Worm (Caenorhabditis elegans) whole organism, young adult: ENCODE results near the gene ech-6.
A peak's percentile ranks its signal among the peaks of the same experiment; 100 is the strongest.

Experiments used
- F23B12.7 ChIP-seq: sonication (generic microtip); optimal IDR thresholded peaks from 2 replicates; lab custom pipeline; 2017; ENCODE audit warnings: missing genetic modification characterization, mild to moderate bottlenecking, missing compliant biosample characterization, antibody characterized with exemption, moderate library complexity; ENCODE audit not compliant: insufficient read depth
- F39B2.1 ChIP-seq: fragments of 200-800 bp; sonication (Bioruptor generic); IDR thresholded peaks from 2 replicates; pipeline ENCODE4 v1.3.6; 2022; ENCODE audit warnings: missing genetic modification reagents, missing genetic modification characterization, missing compliant biosample characterization
- F57C9.4 ChIP-seq: sonication (generic microtip); optimal IDR thresholded peaks from 2 replicates; lab custom pipeline; 2017; ENCODE audit warnings: mild to moderate bottlenecking, missing genetic modification characterization, missing compliant biosample characterization
- T07F8.4 ChIP-seq: sonication (generic microtip); optimal IDR thresholded peaks from 2 replicates; lab custom pipeline; 2016; ENCODE audit warnings: mild to moderate bottlenecking, missing genetic modification characterization, moderate library complexity, missing compliant biosample characterization
- Y53F4B.3 ChIP-seq: fragments of 200-800 bp; sonication (Bioruptor generic); IDR thresholded peaks from 2 replicates; pipeline ENCODE4 v1.3.6; 2022; ENCODE audit warnings: missing genetic modification reagents, missing genetic modification characterization, missing compliant biosample characterization
- Y79H2A.3 ChIP-seq: fragments of 200-800 bp; sonication (Bioruptor generic); conservative IDR thresholded peaks from 2 replicates; pipeline ENCODE4 v1.3.6; 2022; ENCODE audit warnings: missing genetic modification reagents, missing genetic modification characterization, missing compliant biosample characterization
- ZK185.1 ChIP-seq: sonication (generic microtip); optimal IDR thresholded peaks from 2 replicates; lab custom pipeline; 2016; ENCODE audit warnings: mild to moderate bottlenecking, missing genetic modification characterization, missing compliant biosample characterization; ENCODE audit not compliant: poor library complexity, severe bottlenecking
- ama-1 ChIP-seq, 3 experiments: fragments of 150-350 bp in 1 of 3; sonication (generic microtip) in 2 of 3; optimal IDR thresholded peaks; 2 replicates each; lab custom pipeline; 2014 to 2018; ENCODE audit warnings: missing biosample characterization in 2 of 3, missing genetic modification characterization in 2 of 3, missing genetic modification reagents in 2 of 3
- aptf-2 ChIP-seq: fragments of 200-800 bp; sonication (Bioruptor generic); conservative IDR thresholded peaks from 2 replicates; pipeline ENCODE4 v1.3.6; 2022; ENCODE audit warnings: missing genetic modification reagents, missing genetic modification characterization, missing compliant biosample characterization
- aptf-3 ChIP-seq: fragments of 200-800 bp; sonication (Bioruptor generic); IDR thresholded peaks from 2 replicates; pipeline ENCODE4 v1.3.6; 2022; ENCODE audit warnings: missing genetic modification characterization, missing compliant biosample characterization
- cebp-1 ChIP-seq, 2 experiments: fragments of 200-800 bp in 1 of 2; sonication (Bioruptor generic) in 1 of 2; sonication (generic microtip) in 1 of 2; IDR thresholded peaks in 1 of 2; optimal IDR thresholded peaks in 1 of 2; 2 replicates each; pipeline versions ENCODE4 v1.3.6 to Lab custom; 2017 to 2022; ENCODE audit warnings: missing compliant biosample characterization in 2 of 2, missing genetic modification characterization in 2 of 2, mild to moderate bottlenecking in 1 of 2, missing genetic modification reagents in 1 of 2, moderate library complexity in 1 of 2
- chd-7 ChIP-seq: sonication (generic microtip); optimal IDR thresholded peaks from 2 replicates; lab custom pipeline; 2016; ENCODE audit warnings: mild to moderate bottlenecking, missing genetic modification characterization, moderate library complexity, missing compliant biosample characterization
- dox-1 ChIP-seq: fragments of 200-800 bp; sonication (Bioruptor generic); IDR thresholded peaks from 2 replicates; pipeline ENCODE4 v1.3.6; 2022; ENCODE audit warnings: missing genetic modification reagents, missing genetic modification characterization, missing compliant biosample characterization
- gei-17 ChIP-seq: fragments of 200-800 bp; sonication (Bioruptor generic); optimal IDR thresholded peaks from 2 replicates; lab custom pipeline; 2018; ENCODE audit warnings: mild to moderate bottlenecking, missing genetic modification characterization, missing compliant biosample characterization
- him-1 ChIP-seq: sonication (generic microtip); optimal IDR thresholded peaks from 2 replicates; lab custom pipeline; 2016; ENCODE audit warnings: missing genotype, missing genetic modification reagents, missing genetic modification characterization, missing compliant biosample characterization
- hlh-12 ChIP-seq: sonication (generic microtip); optimal IDR thresholded peaks from 2 replicates; lab custom pipeline; 2016; ENCODE audit warnings: missing genetic modification characterization, missing compliant biosample characterization
- hmg-20 ChIP-seq: fragments of 200-800 bp; sonication (Bioruptor generic); IDR thresholded peaks from 2 replicates; pipeline ENCODE4 v1.3.6; 2022; ENCODE audit warnings: missing genetic modification reagents, missing genetic modification characterization, missing compliant biosample characterization
- lin-35 ChIP-seq, 3 experiments: fragments of 150-350 bp in 2 of 3; sonication (generic microtip) in 1 of 3; optimal IDR thresholded peaks; 2 replicates each; lab custom pipeline; 2014 to 2018; ENCODE audit warnings: missing biosample characterization in 3 of 3, missing genetic modification characterization in 3 of 3, missing genetic modification reagents in 3 of 3
- lin-40 ChIP-seq: sonication (generic microtip); optimal IDR thresholded peaks from 2 replicates; lab custom pipeline; 2016; ENCODE audit warnings: missing genetic modification characterization, mild to moderate bottlenecking, missing compliant biosample characterization, missing genotype, missing genetic modification reagents
- lin-54 ChIP-seq: fragments of 200-800 bp; sonication (Bioruptor generic); optimal IDR thresholded peaks from 2 replicates; lab custom pipeline; 2018; ENCODE audit warnings: mild to moderate bottlenecking, missing genetic modification characterization, missing compliant biosample characterization
- lsy-27 ChIP-seq: sonication (generic microtip); optimal IDR thresholded peaks from 2 replicates; lab custom pipeline; 2017; ENCODE audit warnings: missing genetic modification characterization, mild to moderate bottlenecking, missing compliant biosample characterization, antibody characterized with exemption, missing genotype, borderline replicate concordance; ENCODE audit not compliant: insufficient read depth
- madf-6 ChIP-seq: fragments of 200-800 bp; sonication (Bioruptor generic); IDR thresholded peaks from 2 replicates; pipeline ENCODE4 v1.3.6; 2022; ENCODE audit warnings: missing genetic modification reagents, missing genetic modification characterization, missing compliant biosample characterization
- mxl-1 ChIP-seq: sonication (generic microtip); optimal IDR thresholded peaks from 2 replicates; lab custom pipeline; 2016; ENCODE audit warnings: missing genetic modification characterization, missing compliant biosample characterization
- nhr-80 ChIP-seq: sonication (generic microtip); optimal IDR thresholded peaks from 2 replicates; lab custom pipeline; 2016; ENCODE audit warnings: missing genetic modification characterization, missing compliant biosample characterization
- nhr-90 ChIP-seq: sonication (generic microtip); optimal IDR thresholded peaks from 2 replicates; lab custom pipeline; 2016; ENCODE audit warnings: missing genotype, mild to moderate bottlenecking, missing genetic modification characterization, missing compliant biosample characterization
- rec-8 ChIP-seq, 2 experiments: sonication (generic microtip); optimal IDR thresholded peaks; 2 replicates each; lab custom pipeline; 2016; ENCODE audit warnings: mild to moderate bottlenecking in 2 of 2, missing genetic modification characterization in 2 of 2, missing genetic modification reagents in 2 of 2, missing genotype in 2 of 2, missing biosample characterization in 1 of 2, missing compliant biosample characterization in 1 of 2, moderate library complexity in 1 of 2
- repo-1 ChIP-seq: sonication (generic microtip); optimal IDR thresholded peaks from 2 replicates; lab custom pipeline; 2017; ENCODE audit warnings: mild to moderate bottlenecking, missing genetic modification characterization, missing compliant biosample characterization
- sdz-38 ChIP-seq: sonication (generic microtip); optimal IDR thresholded peaks from 2 replicates; lab custom pipeline; 2016; ENCODE audit warnings: missing genotype, missing genetic modification characterization, missing compliant biosample characterization
- snpc-1.1 ChIP-seq: sonication (generic microtip); optimal IDR thresholded peaks from 2 replicates; lab custom pipeline; 2017; ENCODE audit warnings: missing genetic modification characterization, mild to moderate bottlenecking, missing compliant biosample characterization, antibody characterized with exemption, moderate library complexity, missing genotype, missing genetic modification reagents; ENCODE audit not compliant: insufficient read depth
- snpc-3.4 ChIP-seq: sonication (generic microtip); optimal IDR thresholded peaks from 2 replicates; lab custom pipeline; 2017; ENCODE audit warnings: missing genetic modification characterization, mild to moderate bottlenecking, missing compliant biosample characterization, antibody characterized with exemption, moderate library complexity, missing genotype, missing genetic modification reagents
- snpc-4 ChIP-seq, 5 experiments: fragments of 150-350 bp in 1 of 5; sonication (generic microtip) in 4 of 5; optimal IDR thresholded peaks; 2 replicates each; lab custom pipeline; 2014 to 2018; ENCODE audit warnings: missing genetic modification characterization in 5 of 5, missing biosample characterization in 3 of 5, antibody characterized with exemption in 2 of 5, mild to moderate bottlenecking in 2 of 5, missing compliant biosample characterization in 2 of 5, missing genotype in 2 of 5, moderate library complexity in 2 of 5, missing genetic modification reagents in 1 of 5
- somi-1 ChIP-seq: fragments of 200-800 bp; sonication (Bioruptor generic); optimal IDR thresholded peaks from 2 replicates; lab custom pipeline; 2018; ENCODE audit warnings: mild to moderate bottlenecking, missing genetic modification characterization, missing compliant biosample characterization
- tbp1 ChIP-seq: fragments of 200-800 bp; sonication (Bioruptor generic); optimal IDR thresholded peaks from 2 replicates; lab custom pipeline; 2018; ENCODE audit warnings: mild to moderate bottlenecking, missing genetic modification characterization, missing compliant biosample characterization
- tlf-1 ChIP-seq: fragments of 200-800 bp; sonication (Bioruptor generic); optimal IDR thresholded peaks from 2 replicates; lab custom pipeline; 2018; ENCODE audit warnings: mild to moderate bottlenecking, missing genetic modification characterization, missing compliant biosample characterization
- ztf-18 ChIP-seq: sonication (generic microtip); optimal IDR thresholded peaks from 2 replicates; lab custom pipeline; 2016; ENCODE audit warnings: missing genotype, mild to moderate bottlenecking, missing genetic modification characterization, missing compliant biosample characterization
- ztf-26 ChIP-seq: sonication (generic microtip); optimal IDR thresholded peaks from 2 replicates; lab custom pipeline; 2017; ENCODE audit warnings: missing genetic modification characterization, missing compliant biosample characterization

Gene ech-6

DNA sequence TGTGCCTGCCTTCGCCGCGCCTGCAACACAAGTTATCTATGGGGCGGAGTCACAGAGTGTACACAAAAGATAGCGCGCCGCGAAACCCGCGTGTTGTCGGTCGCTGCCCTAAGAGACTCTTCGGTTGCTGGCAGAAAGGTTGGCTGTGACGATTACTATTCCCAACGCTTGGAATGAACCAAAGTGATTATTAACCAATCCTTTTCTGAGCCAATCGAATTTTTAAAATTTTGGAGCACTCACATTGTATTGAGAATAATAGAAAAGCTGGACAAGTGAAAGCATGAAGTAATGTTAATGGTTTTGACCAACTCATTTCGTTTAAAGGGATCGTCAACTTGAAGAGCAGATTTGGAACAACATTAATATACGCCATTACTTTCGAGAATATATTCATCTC, 35.4 kb downstream of the ech-6 start (continued):
- TF ChIP-seq somi-1 (GFP tag; lab: Kevin White, UChicago) (no peak), F39B2.1 (GFP tag; lab: Robert Waterston, UW) (0 out of 2 replicates have a peak, but pooled peaks have one; percentile 55), tlf-1 (GFP tag; lab: Kevin White, UChicago) (peak; percentile 38), lin-40 (tag; lab: Kevin White, UChicago) (peak; percentile 66), rec-8 (tag; optimal IDR thresholded peaks at IDR 0.05; lab: Kevin White, UChicago) (peak in 1 of 2 experiments; percentile 41), lsy-27 (peak; percentile 17), snpc-1.1 (tag; lab: Kevin White, UChicago) (peak; percentile 99), sdz-38 (no peak), F23B12.7 (peak; percentile 84), hlh-12 (no peak), lin-54 (GFP tag; lab: Kevin White, UChicago) (peak; percentile 65), ama-1 (optimal IDR thresholded peaks at IDR 0.05; lab: Kevin White, UChicago) (peak; percentile 95), ama-1 (GFP tag; optimal IDR thresholded peaks at IDR 0.05; lab: Kevin White, UChicago) (no peak), aptf-2 (GFP tag; lab: Robert Waterston, UW) (no peak), Y53F4B.3 (GFP tag; lab: Robert Waterston, UW) (no peak), ztf-26 (tag; lab: Kevin White, UChicago) (peak; percentile 46), F57C9.4 (tag; lab: Kevin White, UChicago) (peak; percentile 34), tbp1 (peak; percentile 81), ztf-18 (tag; lab: Kevin White, UChicago) (peak; percentile 14), lin-35 (GFP tag; optimal IDR thresholded peaks at IDR 0.05; lab: Kevin White, UChicago) (no peak), gei-17 (GFP tag; lab: Kevin White, UChicago) (no peak), Y79H2A.3 (GFP tag; lab: Robert Waterston, UW) (0 out of 2 replicates have a peak, but pooled peaks have one; percentile 26), chd-7 (tag; lab: Kevin White, UChicago) (no peak), ZK185.1 (tag; lab: Kevin White, UChicago) (peak; percentile 72), madf-6 (peak; percentile 92)

DNA sequence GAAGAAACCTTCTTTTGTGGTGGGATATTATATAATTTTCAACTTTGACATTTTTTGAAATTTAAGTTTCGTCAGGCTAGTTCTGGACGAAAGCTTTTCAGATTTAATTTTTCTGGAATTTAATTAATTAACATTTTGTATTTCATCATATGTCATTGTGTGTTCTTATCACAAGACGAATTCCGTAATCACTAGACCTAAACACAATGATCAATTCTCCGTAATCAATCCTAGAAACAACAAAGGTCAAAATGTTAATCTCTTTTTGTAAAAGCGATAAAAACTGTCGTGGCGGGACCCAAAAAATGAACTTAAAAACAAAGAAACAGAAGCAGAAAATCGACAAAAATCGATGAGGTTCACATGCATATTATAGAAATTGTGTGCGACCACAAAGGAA, 38.0 kb downstream of the ech-6 start:
- TF ChIP-seq dox-1 (GFP tag; lab: Robert Waterston, UW) (no peak), hmg-20 (GFP tag; lab: Robert Waterston, UW) (no peak), aptf-3 (GFP tag; lab: Robert Waterston, UW) (no peak), Y53F4B.3 (GFP tag; lab: Robert Waterston, UW) (no peak), snpc-3.4 (tag; lab: Kevin White, UChicago) (no peak), ZK185.1 (tag; lab: Kevin White, UChicago) (no peak), mxl-1 (no peak), nhr-90 (no peak), lin-54 (GFP tag; lab: Kevin White, UChicago) (no peak), sdz-38 (no peak), repo-1 (tag; lab: Kevin White, UChicago) (no peak)

DNA sequence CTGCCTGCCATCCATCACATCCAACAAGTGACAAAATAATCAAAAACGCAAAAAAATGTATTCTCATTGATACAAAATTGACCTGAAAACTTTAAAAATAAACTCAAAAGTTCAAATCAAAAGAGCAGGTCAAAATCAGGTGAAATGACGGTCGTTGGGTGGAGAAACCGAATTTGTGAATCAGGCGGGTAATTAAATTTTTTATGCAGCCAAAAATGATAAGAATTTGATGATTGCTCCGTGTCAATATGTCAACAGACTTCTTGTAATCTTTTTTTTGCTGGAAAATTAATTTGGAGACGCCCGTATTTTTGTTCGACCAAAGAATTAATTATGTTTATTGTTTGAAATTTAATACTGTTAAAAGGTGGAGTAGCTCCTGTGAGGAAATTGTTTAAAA, 38.8 kb downstream of the ech-6 start, which contains the start of gene ncx-6:
ncx-6 (minus strand) TSS at position 88 of the 400 bp plus-strand sequence.
- TF ChIP-seq nhr-80, result peak; percentile 53
- no peak for TF ChIP-seq lin-40 (tag; lab: Kevin White, UChicago)
- no peak for TF ChIP-seq Y53F4B.3 (GFP tag; lab: Robert Waterston, UW)
- no peak for TF ChIP-seq him-1
- no peak for TF ChIP-seq cebp-1 (GFP tag; IDR thresholded peaks at IDR 0.05; lab: Robert Waterston, UW)
- TF ChIP-seq cebp-1 (tag; optimal IDR thresholded peaks at IDR 0.05; lab: Kevin White, UChicago), result no peak
- no peak for TF ChIP-seq snpc-4 (GFP tag; optimal IDR thresholded peaks at IDR 0.05; lab: Kevin White, UChicago)
- TF ChIP-seq snpc-4 (tag; optimal IDR thresholded peaks at IDR 0.05; lab: Kevin White, UChicago), result peak in 1 of 4 experiments; percentile 16
- no peak for TF ChIP-seq T07F8.4 (tag; lab: Kevin White, UChicago)
- TF ChIP-seq, all 124 proteins: peak for 2
